Worm (Caenorhabditis elegans) whole organism, midembryonic: ENCODE results near the gene F13A2.5.

Experiments
- med-1 ChIP-seq: sonication (generic microtip); optimal IDR thresholded peaks from 2 replicates; lab custom pipeline; 2017; ENCODE audit warnings: missing genetic modification characterization, mild to moderate bottlenecking, missing compliant biosample characterization, antibody characterized with exemption, missing genetic modification reagents; ENCODE audit not compliant: insufficient read depth
- ref-1 ChIP-seq: fragments of 200-800 bp; sonication (Bioruptor generic); conservative IDR thresholded peaks from 2 replicates; pipeline ENCODE4 v1.3.6; 2022; ENCODE audit warnings: missing genetic modification reagents, missing genetic modification characterization, missing compliant biosample characterization
- tab-1 ChIP-seq: fragments of 200-800 bp; sonication (Bioruptor generic); IDR thresholded peaks from 2 replicates; pipeline ENCODE4 v1.3.6; 2022; ENCODE audit warnings: missing genetic modification characterization, missing compliant biosample characterization
- ztf-23 ChIP-seq: fragments of 200-800 bp; sonication (Bioruptor generic); IDR thresholded peaks from 2 replicates; pipeline ENCODE4 v1.3.6; 2022; ENCODE audit warnings: missing genetic modification reagents, missing genetic modification characterization, missing compliant biosample characterization

DNA sequence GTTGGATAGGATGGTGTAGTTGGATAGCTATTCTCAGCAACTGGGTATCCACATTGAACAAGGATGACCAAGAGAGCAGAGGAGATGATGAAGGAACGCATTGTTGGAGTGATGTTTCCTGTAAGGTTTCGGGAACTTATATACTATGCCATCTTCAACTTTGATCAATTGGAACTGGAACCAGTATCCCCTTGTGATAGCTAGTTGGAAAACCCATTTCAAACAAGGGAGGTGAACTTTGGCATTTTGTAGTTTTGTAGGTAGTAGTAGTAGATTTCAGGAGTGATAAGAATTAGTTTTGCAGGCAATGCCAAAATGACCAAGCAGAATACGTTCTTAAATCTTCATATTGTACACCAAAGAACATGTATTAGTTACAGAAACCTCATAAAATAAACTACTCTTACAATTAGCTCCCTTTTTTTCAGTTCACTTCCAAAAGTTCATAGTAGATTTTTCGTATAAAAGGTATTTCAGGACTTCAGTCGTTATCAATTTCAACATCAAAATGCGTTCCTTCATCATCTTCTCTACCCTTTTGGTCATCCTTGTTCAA is 18.1 kb upstream of the F13A2.5 start, which contains the start of the genes Y47D7A.7 and Y47D7A.2:
- TF ChIP-seq ref-1 (GFP tag; lab: Robert Waterston, UW) (no peak), ztf-23 (GFP tag; lab: Robert Waterston, UW) (no peak), tab-1 (GFP tag; lab: Robert Waterston, UW) (no peak), med-1 (no peak)
